Worm (Caenorhabditis elegans): ENCODE measurements around the gene col-20.

col-20 gene

ce11 chrII:4891012-4891775 lies 20.6 kb upstream of the col-20 start, which contains the start of gene gst-9 (continued):
- no peak for TF ChIP-seq lin-39 (tag; optimal IDR thresholded peaks at IDR 0.05)
- TF ChIP-seq nhr-77 (tag; optimal IDR thresholded peaks at IDR 0.05) = no peak
- TF ChIP-seq mdl-1 (tag; optimal IDR thresholded peaks at IDR 0.05) = no peak
- no peak for TF ChIP-seq elt-1 (tag; optimal IDR thresholded peaks at IDR 0.05)
- TF ChIP-seq lin-13 (GFP tag; optimal IDR thresholded peaks at IDR 0.05) = no peak
- no peak for TF ChIP-seq unc-39 (tag; optimal IDR thresholded peaks at IDR 0.05)
- no peak for TF ChIP-seq ceh-82 (tag; optimal IDR thresholded peaks at IDR 0.05)
- TF ChIP-seq nhr-237 (tag; optimal IDR thresholded peaks at IDR 0.05) = no peak
- TF ChIP-seq ceh-16 (tag; optimal IDR thresholded peaks at IDR 0.05) = no peak
- no peak for TF ChIP-seq snpc-4 (tag; optimal IDR thresholded peaks at IDR 0.05)
- TF ChIP-seq sem-4 (tag; optimal IDR thresholded peaks at IDR 0.05) = no peak
- TF ChIP-seq blmp-1 (tag; optimal IDR thresholded peaks at IDR 0.05; ENCODE audit: insufficient read depth) = no peak
- no peak for TF ChIP-seq mab-5 (tag; optimal IDR thresholded peaks at IDR 0.05)
- no peak for TF ChIP-seq gmeb-1 (tag; optimal IDR thresholded peaks at IDR 0.05)
- peak in 1 of 2 experiments; percentile 51 for TF ChIP-seq lsy-2 (tag; optimal IDR thresholded peaks at IDR 0.05)
- TF ChIP-seq nhr-11 (tag; optimal IDR thresholded peaks at IDR 0.05) = no peak
- no peak for TF ChIP-seq C34F6.9 (tag; optimal IDR thresholded peaks at IDR 0.05)
- no peak for TF ChIP-seq mbf-1 (tag; optimal IDR thresholded peaks at IDR 0.05)
- TF ChIP-seq nhr-129 (tag; optimal IDR thresholded peaks at IDR 0.05) = peak; percentile 33
- no peak for TF ChIP-seq egl-27 (tag; optimal IDR thresholded peaks at IDR 0.05)
- no peak for TF ChIP-seq unc-62 (GFP tag; optimal IDR thresholded peaks at IDR 0.05)
- no peak for TF ChIP-seq ztf-1 (GFP tag; conservative IDR thresholded peaks at IDR 0.05)

ce11 chrII:4888527-4889487 lies 18.2 kb upstream of the col-20 start, which contains the start of gene pgm-1:
Gene pgm-1, plus strand, starts transcription at chrII:4889437.
- no peak for TF ChIP-seq dmd-4 (tag; optimal IDR thresholded peaks at IDR 0.05)
- TF ChIP-seq mdl-1 (tag; optimal IDR thresholded peaks at IDR 0.05) = no peak
- TF ChIP-seq nhr-10 (tag; optimal IDR thresholded peaks at IDR 0.05) = no peak
- no peak for TF ChIP-seq unc-39 (tag; optimal IDR thresholded peaks at IDR 0.05)
- TF ChIP-seq elt-3 (tag; optimal IDR thresholded peaks at IDR 0.05) = no peak
- no peak for TF ChIP-seq sem-4 (tag; optimal IDR thresholded peaks at IDR 0.05)
- no peak for TF ChIP-seq ztf-11 (tag; optimal IDR thresholded peaks at IDR 0.05)
- TF ChIP-seq nhr-21 (tag; optimal IDR thresholded peaks at IDR 0.05) = no peak
- TF ChIP-seq mbf-1 (tag; optimal IDR thresholded peaks at IDR 0.05) = no peak
- TF ChIP-seq ztf-4 (tag; optimal IDR thresholded peaks at IDR 0.05) = no peak
- peak in 1 of 2 experiments; percentile 23 for TF ChIP-seq lsy-2 (tag; optimal IDR thresholded peaks at IDR 0.05)
- no peak for TF ChIP-seq ceh-82 (tag; optimal IDR thresholded peaks at IDR 0.05)
- TF ChIP-seq nhr-6 (tag; optimal IDR thresholded peaks at IDR 0.05) = no peak
- peak; percentile 33 for TF ChIP-seq nhr-129 (tag; optimal IDR thresholded peaks at IDR 0.05)
- TF ChIP-seq snpc-4 (tag; optimal IDR thresholded peaks at IDR 0.05) = no peak
- no peak for TF ChIP-seq ZK546.5 (tag; optimal IDR thresholded peaks at IDR 0.05)
- TF ChIP-seq egl-27 (tag; optimal IDR thresholded peaks at IDR 0.05) = no peak
- no peak for TF ChIP-seq nhr-77 (tag; optimal IDR thresholded peaks at IDR 0.05)
- TF ChIP-seq C34F6.9 (tag; optimal IDR thresholded peaks at IDR 0.05) = peak; percentile 70
- no peak for TF ChIP-seq peb-1 (tag; optimal IDR thresholded peaks at IDR 0.05)
- peak; percentile 15 for TF ChIP-seq fos-1 (tag; optimal IDR thresholded peaks at IDR 0.05)
- TF ChIP-seq unc-62 (GFP tag; optimal IDR thresholded peaks at IDR 0.05) = no peak
- TF ChIP-seq ama-1 (optimal IDR thresholded peaks at IDR 0.05) = peak; percentile 50
- no peak for TF ChIP-seq Y55F3AM.14 (GFP tag; optimal IDR thresholded peaks at IDR 0.05)
- TF ChIP-seq nhr-25 (tag; optimal IDR thresholded peaks at IDR 0.05) = no peak
- TF ChIP-seq nhr-11 (tag; optimal IDR thresholded peaks at IDR 0.05) = no peak
- no peak for TF ChIP-seq skn-1 (tag; optimal IDR thresholded peaks at IDR 0.05)
- no peak for TF ChIP-seq aly-2 (tag; optimal IDR thresholded peaks at IDR 0.05)
- TF ChIP-seq lin-13 (GFP tag; optimal IDR thresholded peaks at IDR 0.05) = no peak
- TF ChIP-seq zag-1 (tag; optimal IDR thresholded peaks at IDR 0.05) = no peak
- TF ChIP-seq nhr-12 (tag; optimal IDR thresholded peaks at IDR 0.05) = no peak
- TF ChIP-seq R02D3.7 (tag; optimal IDR thresholded peaks at IDR 0.05) = no peak
- TF ChIP-seq unc-55 (GFP tag; optimal IDR thresholded peaks at IDR 0.05) = peak; percentile 9
- peak; percentile 53 for TF ChIP-seq crh-2 (tag; optimal IDR thresholded peaks at IDR 0.05)
- TF ChIP-seq alr-1 (tag; optimal IDR thresholded peaks at IDR 0.05) = no peak
- TF ChIP-seq blmp-1 (tag; optimal IDR thresholded peaks at IDR 0.05; ENCODE audit: insufficient read depth) = no peak
- TF ChIP-seq nhr-237 (tag; optimal IDR thresholded peaks at IDR 0.05) = no peak
- no peak for TF ChIP-seq nhr-23 (tag; optimal IDR thresholded peaks at IDR 0.05)
- no peak for TF ChIP-seq mab-5 (tag; optimal IDR thresholded peaks at IDR 0.05)
- no peak for TF ChIP-seq sma-3 (GFP tag; optimal IDR thresholded peaks at IDR 0.05)
- no peak for TF ChIP-seq lin-11 (tag; optimal IDR thresholded peaks at IDR 0.05)
- peak; percentile 52 for TF ChIP-seq F13H6.1 (tag; optimal IDR thresholded peaks at IDR 0.05)
- no peak for TF ChIP-seq gmeb-1 (tag; optimal IDR thresholded peaks at IDR 0.05)
- no peak for TF ChIP-seq ztf-1 (GFP tag; conservative IDR thresholded peaks at IDR 0.05)
- no peak for TF ChIP-seq elt-1 (tag; optimal IDR thresholded peaks at IDR 0.05)

All from whole organism, L2 larva.